Worm (Caenorhabditis elegans) whole organism, L3 larva: ENCODE data around the gene pqn-89.

ENCODE experiments used
- R02D3.7 ChIP-seq: fragments of 150-350 bp; optimal IDR thresholded peaks from 2 replicates; lab custom pipeline; 2014; ENCODE audit warnings: missing biosample characterization, missing genetic modification characterization
- ceh-16 ChIP-seq: sonication (generic microtip); optimal IDR thresholded peaks from 2 replicates; lab custom pipeline; 2017; ENCODE audit warnings: missing biosample characterization, missing genetic modification characterization
- ceh-28 ChIP-seq: fragments of 150-350 bp; optimal IDR thresholded peaks from 2 replicates; lab custom pipeline; 2014; ENCODE audit warnings: missing biosample characterization, missing genetic modification reagents, missing genetic modification characterization
- ceh-82 ChIP-seq: fragments of 150-350 bp; optimal IDR thresholded peaks from 2 replicates; lab custom pipeline; 2014; ENCODE audit warnings: missing biosample characterization, missing genetic modification characterization
- daf-12 ChIP-seq: fragments of 150-350 bp; optimal IDR thresholded peaks from 2 replicates; lab custom pipeline; 2014; ENCODE audit warnings: missing biosample characterization, missing genetic modification reagents, missing genetic modification characterization
- egl-27 ChIP-seq: sonication (generic microtip); optimal IDR thresholded peaks from 4 replicates; lab custom pipeline; 2017; ENCODE audit warnings: missing biosample characterization, missing genetic modification reagents, missing genetic modification characterization
- egl-5 ChIP-seq: fragments of 150-350 bp; optimal IDR thresholded peaks from 2 replicates; lab custom pipeline; 2017; ENCODE audit warnings: missing biosample characterization, missing genetic modification reagents, missing genetic modification characterization, inconsistent platforms
- elt-1 ChIP-seq: fragments of 150-350 bp; optimal IDR thresholded peaks from 2 replicates; lab custom pipeline; 2014; ENCODE audit warnings: missing biosample characterization, missing genetic modification characterization
- elt-2 ChIP-seq: sonication (generic microtip); optimal IDR thresholded peaks from 2 replicates; lab custom pipeline; 2016; ENCODE audit warnings: missing genetic modification reagents, mild to moderate bottlenecking, missing genetic modification characterization, missing compliant biosample characterization
- eor-1 ChIP-seq, 2 experiments: fragments of 150-350 bp; optimal IDR thresholded peaks; 2 replicates each; lab custom pipeline; 2014 to 2018; ENCODE audit warnings: missing biosample characterization in 2 of 2, missing genetic modification characterization in 2 of 2
- fkh-10 ChIP-seq: sonication (generic microtip); optimal IDR thresholded peaks from 2 replicates; lab custom pipeline; 2017; ENCODE audit warnings: missing biosample characterization, missing genetic modification reagents, missing genetic modification characterization
- hmg-11 ChIP-seq: sonication (generic microtip); optimal IDR thresholded peaks from 2 replicates; lab custom pipeline; 2016; ENCODE audit warnings: missing genetic modification characterization, missing compliant biosample characterization
- lin-15B ChIP-seq: fragments of 150-350 bp; optimal IDR thresholded peaks from 2 replicates; lab custom pipeline; 2014; ENCODE audit warnings: missing biosample characterization, missing genetic modification characterization
- lin-39 ChIP-seq: fragments of 150-350 bp; optimal IDR thresholded peaks from 2 replicates; lab custom pipeline; 2018; ENCODE audit warnings: missing biosample characterization, missing genetic modification reagents, missing genetic modification characterization
- mdl-1 ChIP-seq: fragments of 150-350 bp; optimal IDR thresholded peaks from 2 replicates; lab custom pipeline; 2014; ENCODE audit warnings: missing biosample characterization, missing genetic modification characterization
- nfya-1 ChIP-seq: sonication (generic microtip); optimal IDR thresholded peaks from 2 replicates; lab custom pipeline; 2017; ENCODE audit warnings: missing genetic modification characterization, mild to moderate bottlenecking, missing compliant biosample characterization, antibody characterized with exemption, moderate library complexity; ENCODE audit not compliant: insufficient read depth
- nhr-11 ChIP-seq: fragments of 150-350 bp; optimal IDR thresholded peaks from 2 replicates; lab custom pipeline; 2014; ENCODE audit warnings: missing biosample characterization, missing genetic modification characterization
- nhr-12 ChIP-seq: fragments of 150-350 bp; optimal IDR thresholded peaks from 2 replicates; lab custom pipeline; 2014; ENCODE audit warnings: missing biosample characterization, missing genetic modification characterization
- nhr-23 ChIP-seq: fragments of 150-350 bp; optimal IDR thresholded peaks from 2 replicates; lab custom pipeline; 2014; ENCODE audit warnings: missing biosample characterization, missing genetic modification reagents, missing genetic modification characterization
- nhr-25 ChIP-seq: sonication (generic microtip); optimal IDR thresholded peaks from 2 replicates; lab custom pipeline; 2017; ENCODE audit warnings: missing biosample characterization, missing genetic modification characterization
- nhr-28 ChIP-seq: fragments of 150-350 bp; optimal IDR thresholded peaks from 2 replicates; lab custom pipeline; 2014; ENCODE audit warnings: missing biosample characterization, missing genetic modification characterization
- nhr-43 ChIP-seq: sonication (generic microtip); optimal IDR thresholded peaks from 2 replicates; lab custom pipeline; 2016; ENCODE audit warnings: mild to moderate bottlenecking, missing genetic modification characterization, missing compliant biosample characterization; ENCODE audit not compliant: poor library complexity, severe bottlenecking
- nhr-76 ChIP-seq: fragments of 150-350 bp; sonication (generic microtip); optimal IDR thresholded peaks from 5 replicates; lab custom pipeline; 2014; ENCODE audit warnings: missing biosample characterization, missing genetic modification characterization
- pha-4 ChIP-seq: fragments of 150-350 bp; optimal IDR thresholded peaks from 2 replicates; lab custom pipeline; 2014; ENCODE audit warnings: missing biosample characterization, missing genetic modification reagents, missing genetic modification characterization
- pqm-1 ChIP-seq: fragments of 150-350 bp; optimal IDR thresholded peaks from 2 replicates; lab custom pipeline; 2017; ENCODE audit warnings: missing biosample characterization, missing genetic modification characterization, inconsistent platforms
- sea-2 ChIP-seq: fragments of 150-350 bp; sonication (generic microtip); optimal IDR thresholded peaks from 4 replicates; lab custom pipeline; 2014; ENCODE audit warnings: missing biosample characterization, missing genetic modification reagents, missing genetic modification characterization
- snpc-4 ChIP-seq: fragments of 150-350 bp; optimal IDR thresholded peaks from 2 replicates; lab custom pipeline; 2014; ENCODE audit warnings: missing biosample characterization, missing genetic modification characterization
- tbx-2 ChIP-seq: sonication (generic microtip); optimal IDR thresholded peaks from 2 replicates; lab custom pipeline; 2016; ENCODE audit warnings: mild to moderate bottlenecking, missing genetic modification characterization, missing compliant biosample characterization
- unc-62 ChIP-seq: fragments of 150-350 bp; sonication (generic microtip); optimal IDR thresholded peaks from 4 replicates; lab custom pipeline; 2014; ENCODE audit warnings: missing biosample characterization, missing genetic modification reagents, missing genetic modification characterization
- zag-1 ChIP-seq: fragments of 150-350 bp; optimal IDR thresholded peaks from 2 replicates; lab custom pipeline; 2014; ENCODE audit warnings: missing biosample characterization, missing genetic modification characterization
- ztf-11 ChIP-seq: fragments of 150-350 bp; optimal IDR thresholded peaks from 2 replicates; lab custom pipeline; 2014; ENCODE audit warnings: missing biosample characterization, missing genetic modification characterization
- ztf-4 ChIP-seq: fragments of 150-350 bp; optimal IDR thresholded peaks from 2 replicates; lab custom pipeline; 2014; ENCODE audit warnings: missing biosample characterization, missing genetic modification characterization

pqn-89 gene

DNA sequence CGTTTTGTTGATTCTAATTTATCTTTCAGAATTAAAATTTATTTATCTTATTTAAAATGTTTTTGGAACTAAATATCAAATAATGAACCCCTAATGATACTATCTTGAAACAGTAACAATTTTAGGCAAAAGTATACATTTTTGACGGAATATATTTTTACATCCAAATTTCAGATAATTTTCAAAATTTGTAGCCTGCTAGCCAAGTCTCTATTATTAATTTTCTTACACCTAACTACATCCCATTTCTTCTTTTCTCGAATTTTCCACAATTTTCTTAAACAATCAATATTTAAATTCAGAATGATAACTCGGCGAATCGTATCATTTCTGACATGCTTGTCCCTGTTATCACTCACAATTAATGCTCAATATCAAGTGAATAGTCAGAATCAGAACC, at the start of gene pqn-89:
Gene pqn-89, plus strand, starts transcription at position 301 of the 400 bp plus-strand sequence.
- TF ChIP-seq elt-2 (tag; lab: Kevin White, UChicago), result peak; percentile 36
- no peak for TF ChIP-seq nhr-43 (tag; lab: Kevin White, UChicago)

- TF ChIP-seq ztf-11 (tag; lab: Kevin White, UChicago), result no peak
- TF ChIP-seq fkh-10 (GFP tag; lab: Kevin White, UChicago), result no peak
Measured at ce11 chrIV:6457472-6457871, 49.1 kb upstream of the pqn-89 start, which contains the start of gene lgc-10. Gene lgc-10, minus strand, starts transcription at chrIV:6457572.

- no peak for TF ChIP-seq ceh-16 (tag; lab: Kevin White, UChicago)
- no peak for TF ChIP-seq egl-27 (tag; lab: Kevin White, UChicago)
- no peak for TF ChIP-seq ztf-11 (tag; lab: Kevin White, UChicago)
- TF ChIP-seq nhr-12 (tag; lab: Kevin White, UChicago), result no peak
- TF ChIP-seq nhr-11 (tag; lab: Kevin White, UChicago), result no peak
- TF ChIP-seq nhr-76, result no peak
- TF ChIP-seq unc-62 (GFP tag; lab: Kevin White, UChicago), result no peak
- no peak for TF ChIP-seq nhr-23
- no peak for TF ChIP-seq nhr-28 (tag; lab: Kevin White, UChicago)
- TF ChIP-seq zag-1, result no peak
- TF ChIP-seq R02D3.7, result no peak
- TF ChIP-seq pha-4 (tag; lab: Kevin White, UChicago), result no peak
- TF ChIP-seq daf-12, result no peak
- TF ChIP-seq ztf-4, result no peak
- TF ChIP-seq lin-15B (tag; lab: Kevin White, UChicago), result no peak
Measured at ce11 chrIV:6460596-6460995, 45.9 kb upstream of the pqn-89 start.

DNA sequence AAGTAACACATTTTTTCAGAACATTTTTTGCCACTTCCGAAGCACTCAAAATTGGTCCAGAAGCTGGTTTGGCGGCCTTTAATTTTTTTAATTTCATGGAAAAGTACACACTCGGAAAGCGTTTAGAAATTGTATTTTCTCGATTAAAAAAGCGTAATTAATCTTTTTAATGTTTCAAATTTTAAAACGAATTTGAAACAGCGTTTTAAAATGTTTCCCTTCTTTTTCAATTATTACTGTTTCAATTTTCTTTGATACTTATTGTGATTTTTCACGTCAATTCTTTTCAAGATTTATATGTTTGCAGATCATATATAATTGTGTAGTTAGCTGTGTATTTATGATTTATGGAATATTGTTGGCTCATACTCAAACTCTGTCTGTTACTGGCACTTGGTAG, 42.5 kb upstream of the pqn-89 start, which contains the start of gene acr-25:
Gene acr-25, plus strand, starts transcription at position 301 of the 400 bp plus-strand sequence.
- no peak for TF ChIP-seq tbx-2 (tag; lab: Kevin White, UChicago)
- no peak for TF ChIP-seq ceh-82 (tag; lab: Kevin White, UChicago)
- TF ChIP-seq nhr-12 (tag; lab: Kevin White, UChicago), result no peak

ce11 chrIV:6471216-6471615, 35.3 kb upstream of the pqn-89 start, which contains the start of gene tmed-13:
Gene tmed-13, minus strand, starts transcription at chrIV:6471384.
- TF ChIP-seq pha-4 (tag; lab: Kevin White, UChicago), result peak; percentile 42
- no peak for TF ChIP-seq egl-27 (tag; lab: Kevin White, UChicago)

DNA sequence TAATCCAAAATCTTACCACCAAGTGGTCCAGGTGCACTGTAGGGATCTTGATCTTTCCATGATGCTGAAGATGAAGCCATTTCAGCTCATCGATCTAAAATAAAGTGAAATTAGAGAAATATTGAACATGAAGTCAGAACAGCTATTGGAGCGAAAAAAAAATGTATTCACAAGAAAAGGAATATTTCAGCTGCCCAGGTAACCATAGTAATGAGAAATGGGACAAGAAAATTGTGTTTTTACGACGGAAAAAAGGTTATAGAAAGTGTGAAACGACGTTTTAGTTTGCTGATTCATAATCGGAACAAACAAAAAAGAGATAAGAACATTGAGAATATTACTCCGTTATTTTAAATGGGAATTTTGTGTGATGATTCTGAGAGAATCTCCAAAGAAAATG, 33.4 kb upstream of the pqn-89 start, which contains the start of gene Y73B6BL.27:
Gene Y73B6BL.27, minus strand, starts transcription at position 101 of the 400 bp plus-strand sequence.
- TF ChIP-seq sea-2 (GFP tag; lab: Kevin White, UChicago) (no peak), eor-1 (tag; optimal IDR thresholded peaks at IDR 0.05; lab: Kevin White, UChicago) (no peak), nhr-76 (no peak), elt-1 (tag; lab: Kevin White, UChicago) (no peak)
- TF ChIP-seq, all 47 proteins: peak for 0

DNA sequence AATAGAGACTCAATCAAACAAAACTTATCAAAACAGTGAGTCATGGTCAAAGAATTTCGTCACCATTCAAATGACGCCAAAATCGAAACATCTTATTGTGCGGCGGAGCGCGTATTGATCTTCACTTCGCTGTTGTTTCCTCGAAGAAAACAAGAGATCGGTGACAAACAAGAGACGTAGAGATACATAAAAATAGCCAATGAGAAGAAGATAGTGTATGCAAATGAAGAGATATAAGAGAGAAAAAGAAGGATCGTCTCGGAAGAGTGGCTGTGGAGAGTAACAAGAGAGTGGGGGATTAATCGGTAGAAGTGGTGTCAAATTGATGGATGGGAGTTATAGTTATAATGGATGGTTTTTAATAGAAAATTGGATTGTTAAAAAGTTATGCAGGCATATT, 31.8 kb upstream of the pqn-89 start:
- peak; percentile 56 for TF ChIP-seq ceh-28 (tag; lab: Kevin White, UChicago)
- TF ChIP-seq pqm-1 (tag; lab: Kevin White, UChicago), result no peak
- TF ChIP-seq hmg-11 (tag; lab: Kevin White, UChicago), result peak; percentile 44
- TF ChIP-seq fkh-10 (GFP tag; lab: Kevin White, UChicago), result no peak
- TF ChIP-seq egl-5 (tag; lab: Kevin White, UChicago), result peak; percentile 64
- peak; percentile 59 for TF ChIP-seq pha-4 (tag; lab: Kevin White, UChicago)
- TF ChIP-seq nhr-23, result peak; percentile 42
- TF ChIP-seq nfya-1, result peak; percentile 67
- TF ChIP-seq lin-39, result peak; percentile 24
- TF ChIP-seq lin-15B (tag; lab: Kevin White, UChicago), result peak; percentile 66
- peak; percentile 40 for TF ChIP-seq nhr-25 (tag; lab: Kevin White, UChicago)
- TF ChIP-seq snpc-4, result peak; percentile 42
- no peak for TF ChIP-seq mdl-1 (tag; lab: Kevin White, UChicago)
- no peak for TF ChIP-seq nhr-11 (tag; lab: Kevin White, UChicago)
